Worm (Caenorhabditis elegans) whole organism, L4 larva: ENCODE results near the gene F43H9.4.

Experiments used
- F37D6.2 ChIP-seq: sonication (generic microtip); optimal IDR thresholded peaks from 2 replicates; lab custom pipeline; 2016; ENCODE audit warnings: mild to moderate bottlenecking, missing genetic modification characterization, missing compliant biosample characterization
- F44E2.7 ChIP-seq: fragments of 200-800 bp; sonication (Bioruptor generic); IDR thresholded peaks from 2 replicates; pipeline ENCODE4 v2.1.2; 2022; ENCODE audit warnings: missing genetic modification characterization, missing compliant biosample characterization
- F49E8.2 ChIP-seq: sonication (generic microtip); optimal IDR thresholded peaks from 2 replicates; lab custom pipeline; 2016; ENCODE audit warnings: missing compliant biosample characterization, mild to moderate bottlenecking, missing genetic modification characterization, borderline replicate concordance
- T26A8.4 ChIP-seq: fragments of 200-800 bp; sonication (Bioruptor generic); IDR thresholded peaks from 2 replicates; pipeline ENCODE4 v1.3.6; 2022; ENCODE audit warnings: missing genetic modification characterization, missing compliant biosample characterization
- Y48G9A.11 ChIP-seq: fragments of 200-800 bp; sonication (Bioruptor generic); IDR thresholded peaks from 2 replicates; pipeline ENCODE4 v1.3.6; 2022; ENCODE audit warnings: missing genetic modification reagents, missing genetic modification characterization, missing compliant biosample characterization
- Y5F2A.4 ChIP-seq: fragments of 200-800 bp; sonication (Bioruptor generic); optimal IDR thresholded peaks from 2 replicates; lab custom pipeline; 2018; ENCODE audit warnings: mild to moderate bottlenecking, missing genetic modification characterization, missing compliant biosample characterization
- ama-1 ChIP-seq: fragments of 150-350 bp; optimal IDR thresholded peaks from 2 replicates; lab custom pipeline; 2014; ENCODE audit warnings: inconsistent platforms, mixed read lengths
- attf-4 ChIP-seq: sonication (generic microtip); optimal IDR thresholded peaks from 3 replicates; lab custom pipeline; 2017; ENCODE audit warnings: missing biosample characterization, missing genetic modification characterization
- ceh-20 ChIP-seq: fragments of 200-800 bp; sonication (Bioruptor generic); IDR thresholded peaks from 2 replicates; pipeline ENCODE4 v1.3.6; 2022; ENCODE audit warnings: missing genetic modification reagents, missing genetic modification characterization, missing compliant biosample characterization
- ceh-82 ChIP-seq: sonication (generic microtip); optimal IDR thresholded peaks from 2 replicates; lab custom pipeline; 2017; ENCODE audit warnings: missing biosample characterization, missing genetic modification characterization
- daf-19 ChIP-seq: fragments of 200-800 bp; sonication (Bioruptor generic); conservative IDR thresholded peaks from 2 replicates; pipeline ENCODE4 v1.3.6; 2022; ENCODE audit warnings: missing genetic modification characterization, missing compliant biosample characterization
- daf-8 ChIP-seq: fragments of 200-800 bp; sonication (Bioruptor generic); IDR thresholded peaks from 2 replicates; pipeline ENCODE4 v1.3.6; 2022; ENCODE audit warnings: missing genetic modification characterization, missing compliant biosample characterization
- dmd-6 ChIP-seq: fragments of 200-800 bp; sonication (Bioruptor generic); IDR thresholded peaks from 2 replicates; pipeline ENCODE4 v1.3.6; 2022; ENCODE audit warnings: missing genetic modification reagents, missing genetic modification characterization, missing compliant biosample characterization
- dpl-1 ChIP-seq: fragments of 150-350 bp; optimal IDR thresholded peaks from 2 replicates; lab custom pipeline; 2014; ENCODE audit warnings: missing biosample characterization, missing genetic modification reagents, missing genetic modification characterization
- egl-43 ChIP-seq: fragments of 200-800 bp; sonication (Bioruptor generic); IDR thresholded peaks from 2 replicates; pipeline ENCODE4 v1.3.6; 2022; ENCODE audit warnings: missing genetic modification reagents, missing genetic modification characterization, missing compliant biosample characterization
- fkh-10 ChIP-seq: fragments of 150-350 bp; optimal IDR thresholded peaks from 2 replicates; lab custom pipeline; 2014; ENCODE audit warnings: missing biosample characterization, missing genetic modification reagents, missing genetic modification characterization
- fos-1 ChIP-seq: fragments of 150-350 bp; optimal IDR thresholded peaks from 2 replicates; lab custom pipeline; 2014; ENCODE audit warnings: missing biosample characterization, missing genetic modification characterization
- gei-8 ChIP-seq: fragments of 200-800 bp; sonication (Bioruptor generic); optimal IDR thresholded peaks from 2 replicates; lab custom pipeline; 2018; ENCODE audit warnings: mild to moderate bottlenecking, missing genetic modification characterization, missing compliant biosample characterization
- hmg-1.1 ChIP-seq: fragments of 200-800 bp; sonication (Bioruptor generic); IDR thresholded peaks from 2 replicates; pipeline ENCODE4 v1.3.6; 2022; ENCODE audit warnings: missing genetic modification reagents, missing genetic modification characterization, missing compliant biosample characterization
- jun-1 ChIP-seq: fragments of 150-350 bp; optimal IDR thresholded peaks from 2 replicates; lab custom pipeline; 2014; ENCODE audit warnings: missing biosample characterization, missing genetic modification reagents, missing genetic modification characterization
- lim-7 ChIP-seq: fragments of 200-800 bp; sonication (Bioruptor generic); IDR thresholded peaks from 2 replicates; pipeline ENCODE4 v1.3.6; 2022; ENCODE audit warnings: missing genetic modification characterization, missing compliant biosample characterization
- lin-13 ChIP-seq: fragments of 150-350 bp; optimal IDR thresholded peaks from 2 replicates; lab custom pipeline; 2014; ENCODE audit warnings: missing biosample characterization, missing genetic modification reagents, missing genetic modification characterization
- lin-39 ChIP-seq: fragments of 150-350 bp; optimal IDR thresholded peaks from 2 replicates; lab custom pipeline; 2014; ENCODE audit warnings: missing biosample characterization, missing genetic modification reagents, missing genetic modification characterization
- lsy-2 ChIP-seq, 2 experiments: fragments of 150-350 bp in 1 of 2; sonication (generic microtip) in 1 of 2; optimal IDR thresholded peaks; 2 replicates each; lab custom pipeline; 2014 to 2017; ENCODE audit warnings: missing biosample characterization in 2 of 2, missing genetic modification characterization in 2 of 2
- mdl-1 ChIP-seq, 2 experiments: fragments of 150-350 bp in 1 of 2; sonication (generic microtip) in 1 of 2; optimal IDR thresholded peaks; 2 replicates each; lab custom pipeline; 2014 to 2017; ENCODE audit warnings: missing biosample characterization in 2 of 2, missing genetic modification characterization in 2 of 2
- mep-1 ChIP-seq: fragments of 150-350 bp; sonication (generic microtip); optimal IDR thresholded peaks from 3 replicates; lab custom pipeline; 2014; ENCODE audit warnings: missing biosample characterization, missing genetic modification characterization
- mes-2 ChIP-seq: sonication (generic microtip); optimal IDR thresholded peaks from 2 replicates; lab custom pipeline; 2016; ENCODE audit warnings: missing genotype, mild to moderate bottlenecking, missing genetic modification characterization, missing compliant biosample characterization; ENCODE audit not compliant: poor library complexity, severe bottlenecking
- mxl-2 ChIP-seq: fragments of 200-800 bp; sonication (Bioruptor generic); conservative IDR thresholded peaks from 2 replicates; pipeline ENCODE4 v1.3.6; 2022; ENCODE audit warnings: missing genetic modification reagents, missing genetic modification characterization, missing compliant biosample characterization
- nhr-102 ChIP-seq: sonication (generic microtip); optimal IDR thresholded peaks from 2 replicates; lab custom pipeline; 2016; ENCODE audit warnings: mild to moderate bottlenecking, missing genetic modification characterization, moderate library complexity, missing compliant biosample characterization
- nhr-11 ChIP-seq: fragments of 150-350 bp; optimal IDR thresholded peaks from 2 replicates; lab custom pipeline; 2014; ENCODE audit warnings: missing biosample characterization, missing genetic modification characterization
- nhr-25 ChIP-seq: sonication (generic microtip); optimal IDR thresholded peaks from 2 replicates; lab custom pipeline; 2017; ENCODE audit warnings: missing genetic modification characterization, mild to moderate bottlenecking, missing compliant biosample characterization, antibody characterized with exemption, moderate library complexity, borderline replicate concordance; ENCODE audit not compliant: insufficient read depth
- nhr-28 ChIP-seq: fragments of 150-350 bp; optimal IDR thresholded peaks from 2 replicates; lab custom pipeline; 2014; ENCODE audit warnings: missing biosample characterization, missing genetic modification characterization
- nhr-42 ChIP-seq: fragments of 200-800 bp; sonication (Bioruptor generic); IDR thresholded peaks from 2 replicates; pipeline ENCODE4 v1.3.6; 2022; ENCODE audit warnings: missing genetic modification characterization, missing compliant biosample characterization
- pha-4 ChIP-seq, 2 experiments: fragments of 150-350 bp in 1 of 2; fragments of 200-800 bp in 1 of 2; sonication (Bioruptor generic) in 1 of 2; IDR thresholded peaks in 1 of 2; optimal IDR thresholded peaks in 1 of 2; 2 replicates each; pipeline versions ENCODE4 v1.3.6 to Lab custom; 2014 to 2022; ENCODE audit warnings: missing genetic modification characterization in 2 of 2, missing genetic modification reagents in 2 of 2, missing biosample characterization in 1 of 2, missing compliant biosample characterization in 1 of 2
- rbr-2 ChIP-seq: sonication (generic microtip); optimal IDR thresholded peaks from 2 replicates; lab custom pipeline; 2016; ENCODE audit warnings: missing genotype, missing genetic modification characterization, missing compliant biosample characterization
- saeg-2 ChIP-seq: fragments of 200-800 bp; sonication (Bioruptor generic); IDR thresholded peaks from 2 replicates; pipeline ENCODE4 v1.3.6; 2022; ENCODE audit warnings: missing genetic modification reagents, missing genetic modification characterization, missing compliant biosample characterization
- set-16 ChIP-seq: fragments of 200-800 bp; sonication (Bioruptor generic); IDR thresholded peaks from 2 replicates; pipeline ENCODE4 v1.3.6; 2022; ENCODE audit warnings: missing genetic modification reagents, missing genetic modification characterization, missing compliant biosample characterization
- tra-1 ChIP-seq: fragments of 200-800 bp; sonication (Bioruptor generic); IDR thresholded peaks from 2 replicates; pipeline ENCODE4 v1.3.6; 2022; ENCODE audit warnings: missing genetic modification reagents, missing genetic modification characterization, missing compliant biosample characterization
- unc-130 ChIP-seq: sonication (generic microtip); optimal IDR thresholded peaks from 2 replicates; lab custom pipeline; 2016; ENCODE audit warnings: missing genetic modification reagents, missing genetic modification characterization, missing compliant biosample characterization
- unc-39 ChIP-seq: sonication (generic microtip); optimal IDR thresholded peaks from 2 replicates; lab custom pipeline; 2017; ENCODE audit warnings: missing biosample characterization, missing genetic modification characterization
- unc-62 ChIP-seq, 3 experiments: fragments of 150-350 bp in 1 of 3; sonication (generic microtip); optimal IDR thresholded peaks in 2 of 3; peaks in 1 of 3; 1 replicate in 1 of 3; 2 replicates in 2 of 3; lab custom pipeline; 2014 to 2017; ENCODE audit warnings: missing biosample characterization in 3 of 3, missing genetic modification characterization in 3 of 3, missing genetic modification reagents in 3 of 3, missing genotype in 1 of 3
- vab-7 ChIP-seq: fragments of 200-800 bp; sonication (Bioruptor generic); IDR thresholded peaks from 2 replicates; pipeline ENCODE4 v1.3.6; 2022; ENCODE audit warnings: missing genetic modification reagents, missing genetic modification characterization, missing compliant biosample characterization
- zfp-3 ChIP-seq: fragments of 200-800 bp; sonication (Bioruptor generic); conservative IDR thresholded peaks from 2 replicates; pipeline ENCODE4 v1.3.6; 2022; ENCODE audit warnings: missing genetic modification reagents, missing genetic modification characterization, missing compliant biosample characterization
- zip-11 ChIP-seq: fragments of 200-800 bp; sonication (Bioruptor generic); IDR thresholded peaks from 2 replicates; pipeline ENCODE4 v1.3.6; 2022; ENCODE audit warnings: missing genetic modification characterization, missing compliant biosample characterization
- zip-2 ChIP-seq: fragments of 150-350 bp; optimal IDR thresholded peaks from 2 replicates; lab custom pipeline; 2014; ENCODE audit warnings: missing biosample characterization, missing genetic modification characterization

F43H9.4 gene

ce11 chrV:7978798-7979197 is 47.7 kb upstream of the F43H9.4 start (continued):
- TF ChIP-seq attf-4 (tag; lab: Kevin White, UChicago): no peak
- peak in 1 of 2 experiments; percentile 54 for TF ChIP-seq lsy-2 (tag; optimal IDR thresholded peaks at IDR 0.05; lab: Kevin White, UChicago)
- no peak for TF ChIP-seq unc-39 (tag; lab: Kevin White, UChicago)
- 0 out of 2 replicates have a peak, but pooled peaks have one; percentile 49 for TF ChIP-seq egl-43 (GFP tag; lab: Robert Waterston, UW)
- TF ChIP-seq zip-11 (GFP tag; lab: Robert Waterston, UW): no peak
- TF ChIP-seq mxl-2 (GFP tag; lab: Robert Waterston, UW): no peak
- TF ChIP-seq nhr-11 (tag; lab: Kevin White, UChicago): no peak
- TF ChIP-seq ama-1 (lab: Kevin White, UChicago): no peak
- TF ChIP-seq mes-2 (tag; lab: Kevin White, UChicago): peak; percentile 52
- TF ChIP-seq unc-62 (GFP tag; optimal IDR thresholded peaks at IDR 0.05 in 1 of 2; lab: Kevin White, UChicago): peak in 1 of 2 experiments; percentile 81
- TF ChIP-seq unc-62 (tag; optimal IDR thresholded peaks at IDR 0.05; lab: Kevin White, UChicago): no peak
- peak; percentile 64 for TF ChIP-seq mep-1 (tag; lab: Kevin White, UChicago)
- TF ChIP-seq nhr-28 (tag; lab: Kevin White, UChicago): peak; percentile 75
- no peak for TF ChIP-seq lin-39
- TF ChIP-seq hmg-1.1: peak; percentile 52; the same call in 1 of the 2 replicates
- TF ChIP-seq pha-4 (GFP tag; IDR thresholded peaks at IDR 0.05; lab: Robert Waterston, UW): no peak
- TF ChIP-seq pha-4 (tag; optimal IDR thresholded peaks at IDR 0.05; lab: Kevin White, UChicago): peak; percentile 0
- TF ChIP-seq dmd-6 (GFP tag; lab: Robert Waterston, UW): 0 out of 2 replicates have a peak, but pooled peaks have one; percentile 9

- no peak for TF ChIP-seq F44E2.7 (GFP tag; lab: Robert Waterston, UW)
- peak; percentile 26 for TF ChIP-seq fkh-10
- TF ChIP-seq mdl-1 (tag; optimal IDR thresholded peaks at IDR 0.05; lab: Kevin White, UChicago): peak in 1 of 2 experiments; percentile 65
- TF ChIP-seq daf-8 (GFP tag; lab: Robert Waterston, UW): no peak
- no peak for TF ChIP-seq daf-19
- TF ChIP-seq dpl-1 (GFP tag; lab: Kevin White, UChicago): peak; percentile 2
- TF ChIP-seq tra-1: 0 out of 2 replicates have a peak, but pooled peaks have one; percentile 60
- no peak for TF ChIP-seq mxl-2 (GFP tag; lab: Robert Waterston, UW)
- TF ChIP-seq nhr-28 (tag; lab: Kevin White, UChicago): no peak
- no peak for TF ChIP-seq egl-43 (GFP tag; lab: Robert Waterston, UW)
- no peak for TF ChIP-seq zip-2 (tag; lab: Kevin White, UChicago)
- TF ChIP-seq ceh-20 (GFP tag; lab: Robert Waterston, UW): 0 out of 2 replicates have a peak, but pooled peaks have one; percentile 50
- peak; percentile 59 for TF ChIP-seq mep-1 (tag; lab: Kevin White, UChicago)
- no peak for TF ChIP-seq lin-13 (GFP tag; lab: Kevin White, UChicago)
- no peak for TF ChIP-seq T26A8.4 (GFP tag; lab: Robert Waterston, UW)
- no peak for TF ChIP-seq nhr-25
- no peak for TF ChIP-seq attf-4 (tag; lab: Kevin White, UChicago)
- no peak for TF ChIP-seq Y48G9A.11 (GFP tag; lab: Robert Waterston, UW)
- no peak for TF ChIP-seq F49E8.2
- no peak for TF ChIP-seq jun-1 (tag; lab: Kevin White, UChicago)
- TF ChIP-seq vab-7 (GFP tag; lab: Robert Waterston, UW): no peak
- no peak for TF ChIP-seq saeg-2 (GFP tag; lab: Robert Waterston, UW)
- TF ChIP-seq dmd-6 (GFP tag; lab: Robert Waterston, UW): no peak
- no peak for TF ChIP-seq ceh-82 (tag; lab: Kevin White, UChicago)
- no peak for TF ChIP-seq fos-1
- TF ChIP-seq nhr-102 (tag; lab: Kevin White, UChicago): no peak
- peak; percentile 60 for TF ChIP-seq rbr-2
- TF ChIP-seq set-16 (GFP tag; lab: Robert Waterston, UW): no peak
- TF ChIP-seq Y5F2A.4 (GFP tag; lab: Kevin White, UChicago): no peak
- TF ChIP-seq F37D6.2 (tag; lab: Kevin White, UChicago): peak; percentile 6
- peak in 1 of 2 experiments; percentile 71 for TF ChIP-seq unc-62 (GFP tag; optimal IDR thresholded peaks at IDR 0.05 in 1 of 2; lab: Kevin White, UChicago)
- no peak for TF ChIP-seq unc-62 (tag; optimal IDR thresholded peaks at IDR 0.05; lab: Kevin White, UChicago)
- no peak for TF ChIP-seq lim-7
- peak in 1 of 2 experiments; percentile 63 for TF ChIP-seq lsy-2 (tag; optimal IDR thresholded peaks at IDR 0.05; lab: Kevin White, UChicago)
- TF ChIP-seq gei-8 (GFP tag; lab: Kevin White, UChicago): no peak
- peak; percentile 29 for TF ChIP-seq nhr-11 (tag; lab: Kevin White, UChicago)
- no peak for TF ChIP-seq nhr-42 (GFP tag; lab: Robert Waterston, UW)
- no peak for TF ChIP-seq zfp-3
- TF ChIP-seq unc-130 (GFP tag; lab: Kevin White, UChicago): no peak
Measured at ce11 chrV:7980370-7980987, 46.0 kb upstream of the F43H9.4 start.
